Fruit fly (Drosophila melanogaster) whole organism, embryonic: ENCODE measurements around the gene CG14840.

Experiments used
- Antp ChIP-seq: fragments of 200-800 bp; sonication (Bioruptor generic); optimal IDR thresholded peaks from 3 replicates; lab custom pipeline; 2016; ENCODE audit warnings: missing biosample characterization, missing genetic modification characterization
- Bgb ChIP-seq: fragments of 200-800 bp; sonication (Bioruptor generic); IDR thresholded peaks from 2 replicates; pipeline ENCODE4 v1.3.6; 2022; ENCODE audit warnings: missing biosample characterization, missing genetic modification characterization; ENCODE audit not compliant: partially characterized antibody
- C15 ChIP-seq: fragments of 200-800 bp; sonication (Bioruptor generic); IDR thresholded peaks from 3 replicates; pipeline ENCODE4 v1.3.6; 2022; ENCODE audit warnings: missing biosample characterization, missing genetic modification characterization
- CG10462 ChIP-seq: fragments of 200-800 bp; sonication (Bioruptor generic); optimal IDR thresholded peaks from 2 replicates; lab custom pipeline; 2016; ENCODE audit warnings: missing biosample characterization, missing genetic modification characterization
- CG13624 ChIP-seq: fragments of 200-800 bp; sonication (Bioruptor generic); optimal IDR thresholded peaks from 2 replicates; lab custom pipeline; 2016; ENCODE audit warnings: missing biosample characterization, missing genetic modification characterization
- CG14050 ChIP-seq: fragments of 200-800 bp; sonication (Bioruptor generic); IDR thresholded peaks from 3 replicates; pipeline ENCODE4 v1.3.6; 2022; ENCODE audit warnings: missing biosample characterization, missing genetic modification characterization
- CG14667 ChIP-seq: fragments of 200-800 bp; sonication (Bioruptor generic); IDR thresholded peaks from 2 replicates; pipeline ENCODE4 v1.3.6; 2022; ENCODE audit warnings: missing biosample characterization, missing genetic modification characterization
- CG16779 ChIP-seq: fragments of 200-800 bp; sonication (Bioruptor generic); IDR thresholded peaks from 2 replicates; pipeline ENCODE4 v1.3.6; 2022; ENCODE audit warnings: missing biosample characterization, missing genetic modification characterization
- CG16813 ChIP-seq: fragments of 200-800 bp; sonication (Bioruptor generic); IDR thresholded peaks from 3 replicates; pipeline ENCODE4 v1.3.6; 2022; ENCODE audit warnings: missing biosample characterization, missing genetic modification characterization; ENCODE audit not compliant: partially characterized antibody
- CG17912 ChIP-seq: fragments of 200-800 bp; sonication (Bioruptor generic); optimal IDR thresholded peaks from 2 replicates; lab custom pipeline; 2018; ENCODE audit warnings: missing biosample characterization, mild to moderate bottlenecking, missing genetic modification characterization
- CG2120 ChIP-seq: fragments of 200-800 bp; sonication (Bioruptor generic); optimal IDR thresholded peaks from 3 replicates; lab custom pipeline; 2016; ENCODE audit warnings: missing biosample characterization, missing genetic modification characterization
- CG2678 ChIP-seq: fragments of 200-800 bp; sonication (Bioruptor generic); optimal IDR thresholded peaks from 3 replicates; lab custom pipeline; 2019; ENCODE audit warnings: missing biosample characterization, mild to moderate bottlenecking, missing genetic modification characterization, moderate library complexity
- CG32772 ChIP-seq: fragments of 200-800 bp; sonication (Bioruptor generic); IDR thresholded peaks from 2 replicates; pipeline ENCODE4 v1.3.6; 2022; ENCODE audit warnings: missing biosample characterization, missing genetic modification characterization
- CG34224 ChIP-seq: fragments of 200-800 bp; sonication (Bioruptor generic); IDR thresholded peaks from 3 replicates; pipeline ENCODE4 v1.3.6; 2022; ENCODE audit warnings: missing biosample characterization, missing genetic modification characterization; ENCODE audit not compliant: partially characterized antibody
- CG43689 ChIP-seq: fragments of 200-800 bp; sonication (Bioruptor generic); IDR thresholded peaks from 2 replicates; pipeline ENCODE4 v1.3.6; 2022; ENCODE audit warnings: missing biosample characterization, missing genetic modification characterization
- CG4820 ChIP-seq: fragments of 200-800 bp; sonication (Bioruptor generic); optimal IDR thresholded peaks from 3 replicates; lab custom pipeline; 2016; ENCODE audit warnings: missing biosample characterization, missing genetic modification characterization
- CG7271 ChIP-seq: fragments of 200-800 bp; sonication (Bioruptor generic); optimal IDR thresholded peaks from 2 replicates; lab custom pipeline; 2018; ENCODE audit warnings: missing biosample characterization, mild to moderate bottlenecking, missing genetic modification characterization, moderate library complexity
- CG7963 ChIP-seq: fragments of 200-800 bp; sonication (Bioruptor generic); IDR thresholded peaks from 3 replicates; pipeline ENCODE4 v1.3.6; 2022; ENCODE audit warnings: missing biosample characterization, missing genetic modification characterization; ENCODE audit not compliant: partially characterized antibody
- CG8290 ChIP-seq, 3 experiments: fragments of 200-800 bp; sonication (Bioruptor generic); optimal IDR thresholded peaks; 2 replicates each; lab custom pipeline; 2016 to 2019; ENCODE audit warnings: missing biosample characterization in 3 of 3, missing genetic modification characterization in 3 of 3, mild to moderate bottlenecking in 2 of 3, moderate library complexity in 1 of 3
- CG8944 ChIP-seq: fragments of 200-800 bp; sonication (Bioruptor generic); optimal IDR thresholded peaks from 3 replicates; lab custom pipeline; 2016; ENCODE audit warnings: missing biosample characterization, missing genetic modification characterization
- CG9797 ChIP-seq: fragments of 200-800 bp; sonication (Bioruptor generic); optimal IDR thresholded peaks from 3 replicates; lab custom pipeline; 2018; ENCODE audit warnings: missing biosample characterization, mild to moderate bottlenecking, missing genetic modification characterization
- Doc3 ChIP-seq: fragments of 200-800 bp; sonication (Bioruptor generic); IDR thresholded peaks from 3 replicates; pipeline ENCODE4 v1.3.6; 2022; ENCODE audit warnings: missing biosample characterization, missing genetic modification characterization; ENCODE audit not compliant: partially characterized antibody
- Fer2 ChIP-seq: fragments of 200-800 bp; sonication (Bioruptor generic); optimal IDR thresholded peaks from 2 replicates; lab custom pipeline; 2018; ENCODE audit warnings: missing biosample characterization, mild to moderate bottlenecking, missing genetic modification characterization, moderate library complexity
- Hr78 ChIP-seq, 2 experiments: fragments of 200-800 bp in 1 of 2; fragments of >200 bp in 1 of 2; sonication (Bioruptor generic) in 1 of 2; optimal IDR thresholded peaks; 2 replicates each; lab custom pipeline; 2017 to 2019; ENCODE audit warnings: missing biosample characterization in 2 of 2, missing genetic modification characterization in 2 of 2, mild to moderate bottlenecking in 1 of 2, moderate library complexity in 1 of 2
- MBD-R2 ChIP-seq: fragments of 200-800 bp; sonication (Bioruptor generic); IDR thresholded peaks from 2 replicates; pipeline ENCODE4 v1.3.6; 2022; ENCODE audit warnings: missing biosample characterization, missing genetic modification characterization
- Mad ChIP-seq: fragments of 200-800 bp; sonication (Bioruptor generic); optimal IDR thresholded peaks from 2 replicates; lab custom pipeline; 2016; ENCODE audit warnings: missing biosample characterization, missing genetic modification characterization
- Med ChIP-seq: fragments of 200-800 bp; sonication (Bioruptor generic); peaks from one replicate; lab custom pipeline; 2016; ENCODE audit warnings: missing biosample characterization, missing genetic modification characterization, mild to moderate bottlenecking, inconsistent platforms, moderate library complexity
- Poxn ChIP-seq: fragments of 200-800 bp; sonication (Bioruptor generic); IDR thresholded peaks from 2 replicates; pipeline ENCODE4 v1.3.6; 2022; ENCODE audit warnings: missing biosample characterization, missing genetic modification characterization
- Six4 ChIP-seq: fragments of 200-800 bp; sonication (Bioruptor generic); optimal IDR thresholded peaks from 2 replicates; lab custom pipeline; 2016; ENCODE audit warnings: missing biosample characterization, missing genetic modification characterization
- Stat92E ChIP-seq, 3 experiments: fragments of >200 bp in 2 of 3; fragments of 200-800 bp in 1 of 3; sonication (Bioruptor generic) in 1 of 3; optimal IDR thresholded peaks; 2 replicates each; lab custom pipeline; 2017 to 2019; ENCODE audit warnings: missing biosample characterization in 3 of 3, missing genetic modification characterization in 3 of 3, mild to moderate bottlenecking in 1 of 3, moderate library complexity in 1 of 3
- Trl ChIP-seq, 3 experiments: fragments of >200 bp in 2 of 3; fragments of 200-800 bp in 1 of 3; sonication (Bioruptor generic) in 1 of 3; optimal IDR thresholded peaks; 2 replicates in 1 of 3; 3 replicates in 2 of 3; lab custom pipeline; 2016 to 2017; ENCODE audit warnings: missing biosample characterization in 1 of 3, missing genetic modification characterization in 1 of 3
- bab2 ChIP-seq: fragments of 200-800 bp; sonication (Bioruptor generic); optimal IDR thresholded peaks from 2 replicates; lab custom pipeline; 2016; ENCODE audit warnings: missing biosample characterization, missing genetic modification characterization
- bowl ChIP-seq: fragments of 200-800 bp; sonication (Bioruptor generic); IDR thresholded peaks from 2 replicates; pipeline ENCODE4 v1.3.6; 2022; ENCODE audit warnings: missing biosample characterization, missing genetic modification characterization
- br ChIP-seq: fragments of >200 bp; optimal IDR thresholded peaks from 2 replicates; lab custom pipeline; 2017
- chif ChIP-seq, 2 experiments: fragments of 200-800 bp; sonication (Bioruptor generic); optimal IDR thresholded peaks; 3 replicates each; lab custom pipeline; 2016; ENCODE audit warnings: missing biosample characterization in 2 of 2, missing genetic modification characterization in 2 of 2
- chinmo ChIP-seq: fragments of 200-800 bp; sonication (Bioruptor generic); IDR thresholded peaks from 4 replicates; pipeline ENCODE4 v1.3.6; 2022; ENCODE audit warnings: missing biosample characterization, missing genetic modification characterization; ENCODE audit not compliant: partially characterized antibody
- croc ChIP-seq: fragments of 200-800 bp; sonication (Bioruptor generic); conservative IDR thresholded peaks from 3 replicates; pipeline ENCODE4 v1.3.6; 2022; ENCODE audit warnings: missing biosample characterization, missing genetic modification characterization
- crol ChIP-seq: fragments of 200-800 bp; sonication (Bioruptor generic); IDR thresholded peaks from 2 replicates; pipeline ENCODE4 v1.3.6; 2022; ENCODE audit warnings: missing biosample characterization, missing genetic modification characterization
- dati ChIP-seq: fragments of 200-800 bp; sonication (Bioruptor generic); IDR thresholded peaks from 2 replicates; pipeline ENCODE4 v1.3.6; 2022; ENCODE audit warnings: missing biosample characterization, missing genetic modification characterization
- gsb ChIP-seq: fragments of 200-800 bp; sonication (Bioruptor generic); IDR thresholded peaks from 2 replicates; pipeline ENCODE4 v1.3.6; 2022; ENCODE audit warnings: missing biosample characterization, missing genetic modification characterization
- lov ChIP-seq, 2 experiments: fragments of 200-800 bp in 1 of 2; fragments of >200 bp in 1 of 2; sonication (Bioruptor generic) in 1 of 2; IDR thresholded peaks in 1 of 2; optimal IDR thresholded peaks in 1 of 2; 2 replicates in 1 of 2; 3 replicates in 1 of 2; pipeline versions ENCODE4 v1.3.6 to Lab custom; 2017 to 2022; ENCODE audit warnings: missing biosample characterization in 1 of 2, missing genetic modification characterization in 1 of 2
- nerfin-1 ChIP-seq: fragments of 200-800 bp; sonication (Bioruptor generic); optimal IDR thresholded peaks from 3 replicates; lab custom pipeline; 2019; ENCODE audit warnings: missing biosample characterization, mild to moderate bottlenecking, missing genetic modification characterization, moderate library complexity
- nerfin-2 ChIP-seq: fragments of 200-800 bp; sonication (Bioruptor generic); IDR thresholded peaks from 2 replicates; pipeline ENCODE4 v1.3.6; 2022; ENCODE audit warnings: missing biosample characterization, missing genetic modification characterization; ENCODE audit not compliant: partially characterized antibody
- sr ChIP-seq: fragments of 200-800 bp; sonication (Bioruptor generic); IDR thresholded peaks from 3 replicates; pipeline ENCODE4 v1.3.6; 2022; ENCODE audit warnings: missing biosample characterization, missing genetic modification characterization
- zf30C ChIP-seq: fragments of 200-800 bp; sonication (Bioruptor generic); optimal IDR thresholded peaks from 3 replicates; lab custom pipeline; 2018; ENCODE audit warnings: missing biosample characterization, mild to moderate bottlenecking, missing genetic modification characterization

Gene CG14840

dm6 chr3R:14287980-14288379 is 27.0 kb upstream of the CG14840 start (continued):
- TF ChIP-seq CG16813 (GFP tag; lab: Robert Waterston, UW): no peak
- TF ChIP-seq chinmo (GFP tag; lab: Robert Waterston, UW): 0 out of 4 replicates have a peak, but pooled peaks have one; percentile 4
- no peak for TF ChIP-seq CG8944
- peak; percentile 38 for TF ChIP-seq Med
- TF ChIP-seq CG8290 (GFP tag; optimal IDR thresholded peaks at IDR 0.05; lab: Kevin White, UChicago): no peak
- peak in 1 of 2 experiments; percentile 10 for TF ChIP-seq CG8290 (tag; optimal IDR thresholded peaks at IDR 0.05; lab: Kevin White, UChicago)
- TF ChIP-seq, all 482 proteins: peak for 12

dm6 chr3R:14286320-14287190 is 25.5 kb upstream of the CG14840 start, which contains the start of gene trx:
TSS of gene trx (minus strand) at chr3R:14286903.
- no peak for TF ChIP-seq CG43689
- TF ChIP-seq CG14050 (GFP tag; lab: Robert Waterston, UW): no peak
- no peak for TF ChIP-seq br (lab: Kevin White, UChicago)
- no peak for TF ChIP-seq bowl (GFP tag; lab: Robert Waterston, UW)
- no peak for TF ChIP-seq crol (GFP tag; lab: Robert Waterston, UW)
- TF ChIP-seq Antp (GFP tag; lab: Kevin White, UChicago): no peak
- TF ChIP-seq MBD-R2: no peak
- TF ChIP-seq Hr78 (GFP tag; optimal IDR thresholded peaks at IDR 0.05; lab: Kevin White, UChicago): no peak
- TF ChIP-seq CG7963: no peak
- TF ChIP-seq CG32772 (GFP tag; lab: Robert Waterston, UW): no peak
- TF ChIP-seq zf30C (GFP tag; lab: Kevin White, UChicago): no peak
- TF ChIP-seq dati: no peak
- no peak for TF ChIP-seq C15 (GFP tag; lab: Robert Waterston, UW)
- peak in 1 of 2 experiments; percentile 32 for TF ChIP-seq chif (GFP tag; optimal IDR thresholded peaks at IDR 0.05; lab: Kevin White, UChicago)
- no peak for TF ChIP-seq gsb (GFP tag; lab: Robert Waterston, UW)
- TF ChIP-seq Trl (optimal IDR thresholded peaks at IDR 0.05; lab: Kevin White, UChicago): peak; percentile 99
- TF ChIP-seq Trl (GFP tag; optimal IDR thresholded peaks at IDR 0.05; lab: Kevin White, UChicago): peak; percentile 67
- no peak for TF ChIP-seq Poxn (GFP tag; lab: Robert Waterston, UW)
- peak; percentile 15 for TF ChIP-seq Mad (GFP tag; lab: Kevin White, UChicago)
- peak; percentile 99 for TF ChIP-seq CG9797
- TF ChIP-seq Doc3 (GFP tag; lab: Robert Waterston, UW): no peak
- TF ChIP-seq croc: no peak
- TF ChIP-seq CG34224 (GFP tag; lab: Robert Waterston, UW): no peak
- TF ChIP-seq bab2 (GFP tag; lab: Kevin White, UChicago): no peak
- TF ChIP-seq CG2120 (GFP tag; lab: Kevin White, UChicago): peak; percentile 27
- TF ChIP-seq Stat92E (GFP tag; optimal IDR thresholded peaks at IDR 0.05; lab: Kevin White, UChicago): peak in 1 of 3 experiments; percentile 84
- no peak for TF ChIP-seq sr (GFP tag; lab: Robert Waterston, UW)
- TF ChIP-seq Fer2 (tag; lab: Kevin White, UChicago): no peak
- TF ChIP-seq Med: peak; percentile 84
- no peak for TF ChIP-seq CG14667
- no peak for TF ChIP-seq nerfin-2 (GFP tag; lab: Robert Waterston, UW)
- TF ChIP-seq CG16779 (GFP tag; lab: Robert Waterston, UW): no peak
- no peak for TF ChIP-seq CG2678 (tag; lab: Kevin White, UChicago)
- no peak for TF ChIP-seq CG4820 (GFP tag; lab: Kevin White, UChicago)
- TF ChIP-seq Bgb: no peak
- no peak for TF ChIP-seq CG10462
- peak; percentile 28 for TF ChIP-seq CG7271 (tag; lab: Kevin White, UChicago)
- no peak for TF ChIP-seq CG13624 (GFP tag; lab: Kevin White, UChicago)
- no peak for TF ChIP-seq lov (optimal IDR thresholded peaks at IDR 0.05; lab: Kevin White, UChicago)
- no peak for TF ChIP-seq lov (GFP tag; IDR thresholded peaks at IDR 0.05; lab: Robert Waterston, UW)
- TF ChIP-seq Six4 (GFP tag; lab: Kevin White, UChicago): no peak
- no peak for TF ChIP-seq CG17912
- peak; percentile 90 for TF ChIP-seq nerfin-1 (tag; lab: Kevin White, UChicago)
